Fruit fly (Drosophila melanogaster): ENCODE measurements around the gene IPIP.

dm6 chr2L:6006508-6007232 is 41.1 kb upstream of the IPIP start, which contains the start of gene Gal:
- TF ChIP-seq fru (GFP tag; optimal IDR thresholded peaks at IDR 0.05), result no peak
- TF ChIP-seq CG32264 (GFP tag; optimal IDR thresholded peaks at IDR 0.05), result no peak
- no peak for TF ChIP-seq OdsH (GFP tag; optimal IDR thresholded peaks at IDR 0.05)
- TF ChIP-seq dsf (GFP tag; optimal IDR thresholded peaks at IDR 0.05; ENCODE audit: borderline replicate concordance), result no peak
- TF ChIP-seq psq (GFP tag; optimal IDR thresholded peaks at IDR 0.05), result no peak
- no peak for TF ChIP-seq Dfd (GFP tag; optimal IDR thresholded peaks at IDR 0.05)
- no peak for TF ChIP-seq Hr83 (GFP tag; optimal IDR thresholded peaks at IDR 0.05; ENCODE audit: poor library complexity, severe bottlenecking)
- no peak for TF ChIP-seq Abd-B (GFP tag; optimal IDR thresholded peaks at IDR 0.05)
- no peak for TF ChIP-seq h (GFP tag; optimal IDR thresholded peaks at IDR 0.05)
- TF ChIP-seq HLH106 (tag; optimal IDR thresholded peaks at IDR 0.05), result no peak
